Fruit fly (Drosophila melanogaster): Measurements from ENCODE around the gene dpr2.

Gene dpr2

DNA sequence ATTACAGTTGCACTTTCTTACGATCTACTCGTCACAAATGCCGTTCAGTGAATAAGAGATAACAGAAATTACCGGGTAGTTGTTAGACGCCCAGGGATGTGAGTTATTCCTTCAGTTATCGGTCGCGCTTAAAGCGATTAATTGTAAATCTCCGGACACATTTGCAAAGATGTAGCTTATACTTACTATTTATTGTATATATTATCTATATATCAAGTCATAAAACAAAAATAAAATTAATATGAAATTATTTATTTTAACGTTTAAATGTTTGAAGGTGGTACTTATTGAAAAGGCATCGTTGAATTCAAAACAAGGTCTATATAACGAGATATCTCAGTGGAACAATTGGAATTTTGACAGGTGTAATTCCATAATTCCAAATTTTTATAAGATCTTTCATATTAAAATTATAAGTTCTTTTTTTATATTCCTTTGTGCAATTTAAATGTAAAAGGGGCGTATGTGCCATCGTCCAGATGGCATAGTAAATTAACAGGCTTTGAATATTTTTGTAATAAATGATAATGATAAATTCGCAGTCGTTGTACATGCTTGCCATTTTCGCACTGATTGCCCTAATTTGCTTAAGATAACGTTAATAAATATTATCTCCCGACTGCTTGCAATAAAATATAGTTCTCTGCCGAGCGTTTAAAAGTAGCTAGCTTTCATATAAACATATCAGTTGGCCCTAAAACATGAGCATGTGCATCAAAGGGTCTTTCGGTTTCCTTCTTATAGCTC lies 37.6 kb upstream of the dpr2 start, which contains the start of the genes aub and lectin-33A:
TSS of gene aub (minus strand) at position 101 of the 747 bp plus-strand sequence.
TSS of gene lectin-33A (plus strand) at position 697 of the 747 bp plus-strand sequence.
- TF ChIP-seq Eip93F (GFP tag; optimal IDR thresholded peaks at IDR 0.05), result no peak
- no peak for TF ChIP-seq ss (GFP tag; optimal IDR thresholded peaks at IDR 0.05)
- no peak for TF ChIP-seq Ets21C (GFP tag; optimal IDR thresholded peaks at IDR 0.05)
- TF ChIP-seq Lpt (GFP tag; optimal IDR thresholded peaks at IDR 0.05), result no peak
- no peak for TF ChIP-seq pdm3 (GFP tag; optimal IDR thresholded peaks at IDR 0.05)
- no peak for TF ChIP-seq CG6854 (GFP tag; optimal IDR thresholded peaks at IDR 0.05)
- no peak for TF ChIP-seq CG3032 (tag; optimal IDR thresholded peaks at IDR 0.05)
- TF ChIP-seq CG8319 (GFP tag; optimal IDR thresholded peaks at IDR 0.05), result no peak
- no peak for TF ChIP-seq Smox (GFP tag; optimal IDR thresholded peaks at IDR 0.05)
- TF ChIP-seq OdsH (GFP tag; optimal IDR thresholded peaks at IDR 0.05), result no peak

- TF ChIP-seq CG8119 (GFP tag; IDR thresholded peaks at IDR 0.05) (no peak), CG15336 (GFP tag; IDR thresholded peaks at IDR 0.05) (no peak), lz (GFP tag; optimal IDR thresholded peaks at IDR 0.05) (peak; percentile 14), CG8632 (GFP tag; optimal IDR thresholded peaks at IDR 0.05) (no peak), topi (GFP tag; optimal IDR thresholded peaks at IDR 0.05) (no peak), spab (GFP tag; optimal IDR thresholded peaks at IDR 0.05) (no peak), CG31627 (GFP tag; optimal IDR thresholded peaks at IDR 0.05) (no peak), CG16779 (tag; optimal IDR thresholded peaks at IDR 0.05) (no peak), CG1621 (tag; optimal IDR thresholded peaks at IDR 0.05) (no peak), Sox14 (GFP tag; optimal IDR thresholded peaks at IDR 0.05) (no peak), CG6854 (GFP tag; optimal IDR thresholded peaks at IDR 0.05) (no peak), eg (GFP tag; IDR thresholded peaks at IDR 0.05) (no peak), Hr4 (GFP tag; optimal IDR thresholded peaks at IDR 0.05) (peak; percentile 22), CG3032 (tag; optimal IDR thresholded peaks at IDR 0.05) (no peak), Ets21C (GFP tag; optimal IDR thresholded peaks at IDR 0.05) (no peak), net (GFP tag; optimal IDR thresholded peaks at IDR 0.05) (no peak), cyc (GFP tag; optimal IDR thresholded peaks at IDR 0.05) (no peak), CG6163 (GFP tag; IDR thresholded peaks at IDR 0.05) (no peak), CG4318 (GFP tag; optimal IDR thresholded peaks at IDR 0.05) (no peak), fkh (GFP tag; optimal IDR thresholded peaks at IDR 0.05) (no peak), CG6808 (GFP tag; optimal IDR thresholded peaks at IDR 0.05) (no peak), svp (GFP tag) (no peak), esn (GFP tag; optimal IDR thresholded peaks at IDR 0.05) (peak; percentile 50)
These were observed 25.2 kb upstream of the dpr2 start, which contains the start of gene TTLL4A for dm6 chr2L:10989162-10989561. Gene TTLL4A, plus strand, starts transcription at chr2L:10989401.

dm6 chr2L:10988026-10988425 lies 24.1 kb upstream of the dpr2 start:
- TF ChIP-seq CG6808 (GFP tag; optimal IDR thresholded peaks at IDR 0.05) (no peak), lz (GFP tag; optimal IDR thresholded peaks at IDR 0.05) (no peak), Ets21C (GFP tag; optimal IDR thresholded peaks at IDR 0.05) (no peak), ss (GFP tag; optimal IDR thresholded peaks at IDR 0.05) (no peak), CG3919 (GFP tag; optimal IDR thresholded peaks at IDR 0.05) (no peak), vri (GFP tag; optimal IDR thresholded peaks at IDR 0.05) (no peak), OdsH (GFP tag; optimal IDR thresholded peaks at IDR 0.05) (no peak), Met (GFP tag; optimal IDR thresholded peaks at IDR 0.05) (no peak), CG6163 (GFP tag; IDR thresholded peaks at IDR 0.05) (no peak), Sox102F (GFP tag; optimal IDR thresholded peaks at IDR 0.05) (no peak), cyc (GFP tag; optimal IDR thresholded peaks at IDR 0.05) (no peak), CG3032 (tag; optimal IDR thresholded peaks at IDR 0.05) (no peak), esn (GFP tag; optimal IDR thresholded peaks at IDR 0.05) (no peak), net (GFP tag; optimal IDR thresholded peaks at IDR 0.05) (no peak), CG8119 (GFP tag; IDR thresholded peaks at IDR 0.05) (no peak), CG8632 (GFP tag; optimal IDR thresholded peaks at IDR 0.05) (no peak), CG4318 (GFP tag; optimal IDR thresholded peaks at IDR 0.05) (no peak), dsx (GFP tag; optimal IDR thresholded peaks at IDR 0.05; ENCODE audit: poor library complexity, severe bottlenecking) (no peak), svp (GFP tag) (no peak)
